Worm (Caenorhabditis elegans) whole organism, L3 larva: Measurements from ENCODE around the gene Y53F4B.18.
A peak's percentile ranks its signal among the peaks of the same experiment; 100 is the strongest.

Experiments used
- R02D3.7 ChIP-seq: fragments of 150-350 bp; optimal IDR thresholded peaks from 2 replicates; lab custom pipeline; 2014; ENCODE audit warnings: missing biosample characterization, missing genetic modification characterization
- ZK546.5 ChIP-seq: sonication (generic microtip); optimal IDR thresholded peaks from 2 replicates; lab custom pipeline; 2017; ENCODE audit warnings: missing biosample characterization, missing genetic modification characterization
- ama-1 ChIP-seq: fragments of 150-350 bp; optimal IDR thresholded peaks from 2 replicates; lab custom pipeline; 2018
- ceh-82 ChIP-seq: fragments of 150-350 bp; optimal IDR thresholded peaks from 2 replicates; lab custom pipeline; 2014; ENCODE audit warnings: missing biosample characterization, missing genetic modification characterization
- ceh-9 ChIP-seq: sonication (generic microtip); optimal IDR thresholded peaks from 2 replicates; lab custom pipeline; 2018; ENCODE audit warnings: missing biosample characterization, missing genetic modification characterization
- egl-27 ChIP-seq: sonication (generic microtip); optimal IDR thresholded peaks from 4 replicates; lab custom pipeline; 2017; ENCODE audit warnings: missing biosample characterization, missing genetic modification reagents, missing genetic modification characterization
- egl-5 ChIP-seq: fragments of 150-350 bp; optimal IDR thresholded peaks from 2 replicates; lab custom pipeline; 2017; ENCODE audit warnings: missing biosample characterization, missing genetic modification reagents, missing genetic modification characterization, inconsistent platforms
- elt-1 ChIP-seq: fragments of 150-350 bp; optimal IDR thresholded peaks from 2 replicates; lab custom pipeline; 2014; ENCODE audit warnings: missing biosample characterization, missing genetic modification characterization
- elt-2 ChIP-seq: sonication (generic microtip); optimal IDR thresholded peaks from 2 replicates; lab custom pipeline; 2016; ENCODE audit warnings: missing genetic modification reagents, mild to moderate bottlenecking, missing genetic modification characterization, missing compliant biosample characterization
- elt-3 ChIP-seq, 3 experiments: fragments of 150-350 bp in 1 of 3; sonication (generic microtip) in 2 of 3; optimal IDR thresholded peaks; 2 replicates in 2 of 3; 4 replicates in 1 of 3; lab custom pipeline; 2014 to 2017; ENCODE audit warnings: missing biosample characterization in 3 of 3, missing genetic modification characterization in 3 of 3
- eor-1 ChIP-seq, 2 experiments: fragments of 150-350 bp; optimal IDR thresholded peaks; 2 replicates each; lab custom pipeline; 2014 to 2018; ENCODE audit warnings: missing biosample characterization in 2 of 2, missing genetic modification characterization in 2 of 2
- fkh-10 ChIP-seq: sonication (generic microtip); optimal IDR thresholded peaks from 2 replicates; lab custom pipeline; 2017; ENCODE audit warnings: missing biosample characterization, missing genetic modification reagents, missing genetic modification characterization
- fkh-2 ChIP-seq: fragments of 150-350 bp; optimal IDR thresholded peaks from 2 replicates; lab custom pipeline; 2014; ENCODE audit warnings: missing biosample characterization, missing genetic modification reagents, missing genetic modification characterization
- fos-1 ChIP-seq: fragments of 150-350 bp; optimal IDR thresholded peaks from 2 replicates; lab custom pipeline; 2014; ENCODE audit warnings: missing biosample characterization, missing genetic modification characterization
- jun-1 ChIP-seq: fragments of 150-350 bp; optimal IDR thresholded peaks from 2 replicates; lab custom pipeline; 2014; ENCODE audit warnings: missing biosample characterization, missing genetic modification reagents, missing genetic modification characterization
- lin-39 ChIP-seq: fragments of 150-350 bp; optimal IDR thresholded peaks from 2 replicates; lab custom pipeline; 2018; ENCODE audit warnings: missing biosample characterization, missing genetic modification reagents, missing genetic modification characterization
- lsy-12 ChIP-seq: sonication (generic microtip); optimal IDR thresholded peaks from 2 replicates; lab custom pipeline; 2016; ENCODE audit warnings: mild to moderate bottlenecking, missing genetic modification characterization, missing compliant biosample characterization
- mdl-1 ChIP-seq: fragments of 150-350 bp; optimal IDR thresholded peaks from 2 replicates; lab custom pipeline; 2014; ENCODE audit warnings: missing biosample characterization, missing genetic modification characterization
- mml-1 ChIP-seq: fragments of 150-350 bp; sonication (generic microtip); optimal IDR thresholded peaks from 3 replicates; lab custom pipeline; 2014; ENCODE audit warnings: missing biosample characterization, missing genetic modification characterization
- nhr-11 ChIP-seq: fragments of 150-350 bp; optimal IDR thresholded peaks from 2 replicates; lab custom pipeline; 2014; ENCODE audit warnings: missing biosample characterization, missing genetic modification characterization
- nhr-23 ChIP-seq: fragments of 150-350 bp; optimal IDR thresholded peaks from 2 replicates; lab custom pipeline; 2014; ENCODE audit warnings: missing biosample characterization, missing genetic modification reagents, missing genetic modification characterization
- nhr-25 ChIP-seq: sonication (generic microtip); optimal IDR thresholded peaks from 2 replicates; lab custom pipeline; 2017; ENCODE audit warnings: missing biosample characterization, missing genetic modification characterization
- nhr-28 ChIP-seq: fragments of 150-350 bp; optimal IDR thresholded peaks from 2 replicates; lab custom pipeline; 2014; ENCODE audit warnings: missing biosample characterization, missing genetic modification characterization
- nhr-43 ChIP-seq: sonication (generic microtip); optimal IDR thresholded peaks from 2 replicates; lab custom pipeline; 2016; ENCODE audit warnings: mild to moderate bottlenecking, missing genetic modification characterization, missing compliant biosample characterization; ENCODE audit not compliant: poor library complexity, severe bottlenecking
- nhr-67 ChIP-seq: fragments of 150-350 bp; optimal IDR thresholded peaks from 2 replicates; lab custom pipeline; 2014; ENCODE audit warnings: missing biosample characterization, missing genetic modification characterization
- nhr-77 ChIP-seq: fragments of 150-350 bp; optimal IDR thresholded peaks from 2 replicates; lab custom pipeline; 2014; ENCODE audit warnings: missing biosample characterization, missing genetic modification characterization
- pha-4 ChIP-seq: fragments of 150-350 bp; optimal IDR thresholded peaks from 2 replicates; lab custom pipeline; 2014; ENCODE audit warnings: missing biosample characterization, missing genetic modification reagents, missing genetic modification characterization
- pqm-1 ChIP-seq: fragments of 150-350 bp; optimal IDR thresholded peaks from 2 replicates; lab custom pipeline; 2017; ENCODE audit warnings: missing biosample characterization, missing genetic modification characterization, inconsistent platforms
- sea-2 ChIP-seq: fragments of 150-350 bp; sonication (generic microtip); optimal IDR thresholded peaks from 4 replicates; lab custom pipeline; 2014; ENCODE audit warnings: missing biosample characterization, missing genetic modification reagents, missing genetic modification characterization
- skn-1 ChIP-seq: fragments of 150-350 bp; optimal IDR thresholded peaks from 2 replicates; lab custom pipeline; 2014; ENCODE audit warnings: missing biosample characterization, missing genetic modification characterization
- snpc-4 ChIP-seq: fragments of 150-350 bp; optimal IDR thresholded peaks from 2 replicates; lab custom pipeline; 2014; ENCODE audit warnings: missing biosample characterization, missing genetic modification characterization
- tbx-2 ChIP-seq: sonication (generic microtip); optimal IDR thresholded peaks from 2 replicates; lab custom pipeline; 2016; ENCODE audit warnings: mild to moderate bottlenecking, missing genetic modification characterization, missing compliant biosample characterization
- unc-39 ChIP-seq: sonication (generic microtip); optimal IDR thresholded peaks from 4 replicates; lab custom pipeline; 2017; ENCODE audit warnings: missing biosample characterization, missing genetic modification characterization
- unc-62 ChIP-seq: fragments of 150-350 bp; sonication (generic microtip); optimal IDR thresholded peaks from 4 replicates; lab custom pipeline; 2014; ENCODE audit warnings: missing biosample characterization, missing genetic modification reagents, missing genetic modification characterization
- zag-1 ChIP-seq: fragments of 150-350 bp; optimal IDR thresholded peaks from 2 replicates; lab custom pipeline; 2014; ENCODE audit warnings: missing biosample characterization, missing genetic modification characterization
- ztf-11 ChIP-seq: fragments of 150-350 bp; optimal IDR thresholded peaks from 2 replicates; lab custom pipeline; 2014; ENCODE audit warnings: missing biosample characterization, missing genetic modification characterization
- ztf-4 ChIP-seq: fragments of 150-350 bp; optimal IDR thresholded peaks from 2 replicates; lab custom pipeline; 2014; ENCODE audit warnings: missing biosample characterization, missing genetic modification characterization

Y53F4B.18 gene

ce11 chrII:15074760-15075159 lies 3.3 kb upstream of the Y53F4B.18 start:
- TF ChIP-seq pha-4 (tag; lab: Kevin White, UChicago) (peak; percentile 65), pqm-1 (peak; percentile 51), tbx-2 (tag; lab: Kevin White, UChicago) (no peak), ceh-82 (tag; lab: Kevin White, UChicago) (no peak), egl-5 (no peak), zag-1 (tag; lab: Kevin White, UChicago) (no peak), elt-2 (peak; percentile 59), fkh-10 (GFP tag; lab: Kevin White, UChicago) (no peak)

- TF ChIP-seq nhr-67 (tag; lab: Kevin White, UChicago) (no peak), R02D3.7 (no peak), pqm-1 (no peak), ztf-11 (tag; lab: Kevin White, UChicago) (no peak), snpc-4 (no peak), ztf-4 (tag; lab: Kevin White, UChicago) (no peak), nhr-25 (tag; lab: Kevin White, UChicago) (no peak)
These were observed 13.2 kb downstream of the Y53F4B.18 start, which contains the start of gene Y53F4B.17 for ce11 chrII:15058282-15058681. Gene Y53F4B.17 (plus strand): TSS chrII:15058656.

ce11 chrII:15042783-15043182 lies 28.7 kb downstream of the Y53F4B.18 start:
- peak; percentile 50 for TF ChIP-seq lin-39

ce11 chrII:15042310-15042709 lies 29.2 kb downstream of the Y53F4B.18 start:
- TF ChIP-seq nhr-67 (tag; lab: Kevin White, UChicago) (no peak), jun-1 (tag; lab: Kevin White, UChicago) (no peak), nhr-43 (tag; lab: Kevin White, UChicago) (no peak), nhr-11 (tag; lab: Kevin White, UChicago) (no peak), pqm-1 (no peak), fos-1 (tag; lab: Kevin White, UChicago) (no peak), elt-1 (tag; lab: Kevin White, UChicago) (no peak), ztf-11 (tag; lab: Kevin White, UChicago) (no peak), ztf-4 (tag; lab: Kevin White, UChicago) (no peak), pha-4 (tag; lab: Kevin White, UChicago) (no peak), nhr-25 (tag; lab: Kevin White, UChicago) (no peak), skn-1 (tag; lab: Kevin White, UChicago) (no peak), sea-2 (GFP tag; lab: Kevin White, UChicago) (no peak), mml-1 (tag; lab: Kevin White, UChicago) (no peak), mdl-1 (tag; lab: Kevin White, UChicago) (no peak), egl-27 (no peak), ZK546.5 (tag; lab: Kevin White, UChicago) (no peak)

ce11 chrII:15039104-15039503 lies 32.4 kb downstream of the Y53F4B.18 start, which contains the start of gene trip-4:
Gene trip-4 (plus strand): TSS chrII:15039404.
- TF ChIP-seq unc-39 (tag; lab: Kevin White, UChicago), result no peak
- no peak for TF ChIP-seq ama-1
- no peak for TF ChIP-seq R02D3.7
- TF ChIP-seq unc-62 (GFP tag; lab: Kevin White, UChicago), result no peak
- no peak for TF ChIP-seq lsy-12
- no peak for TF ChIP-seq ceh-9 (tag; lab: Kevin White, UChicago)
- no peak for TF ChIP-seq lin-39
- no peak for TF ChIP-seq ZK546.5 (tag; lab: Kevin White, UChicago)
- no peak for TF ChIP-seq skn-1 (tag; lab: Kevin White, UChicago)
- TF ChIP-seq nhr-23 (tag; lab: Kevin White, UChicago), result no peak
- no peak for TF ChIP-seq fkh-2 (tag; lab: Kevin White, UChicago)
- TF ChIP-seq eor-1 (tag; optimal IDR thresholded peaks at IDR 0.05; lab: Kevin White, UChicago), result no peak
- TF ChIP-seq elt-3 (tag; optimal IDR thresholded peaks at IDR 0.05; lab: Kevin White, UChicago), result no peak
- no peak for TF ChIP-seq pqm-1
- TF ChIP-seq zag-1 (tag; lab: Kevin White, UChicago), result no peak
- TF ChIP-seq nhr-28 (tag; lab: Kevin White, UChicago), result no peak
- no peak for TF ChIP-seq nhr-77 (tag; lab: Kevin White, UChicago)
